Worm (Caenorhabditis elegans): Measurements from ENCODE around the gene Y26G10.1.

The Y26G10.1 gene

ce11 chrV:17700728-17701262, 5.1 kb upstream of the Y26G10.1 start, which contains the start of the genes Y26G10.5 and srh-32:
Gene Y26G10.5 (minus strand): TSS chrV:17700828.
Gene srh-32 (plus strand): TSS chrV:17701212.
- TF ChIP-seq blmp-1 (tag; optimal IDR thresholded peaks at IDR 0.05) (no peak), lsy-2 (tag; optimal IDR thresholded peaks at IDR 0.05) (no peak), ceh-43 (GFP tag; optimal IDR thresholded peaks at IDR 0.05) (no peak), lin-32 (GFP tag; optimal IDR thresholded peaks at IDR 0.05) (no peak), elt-1 (tag; optimal IDR thresholded peaks at IDR 0.05; ENCODE audit: borderline replicate concordance, insufficient read depth) (no peak), pha-4 (tag; optimal IDR thresholded peaks at IDR 0.05) (no peak), ceh-39 (tag; optimal IDR thresholded peaks at IDR 0.05) (no peak), ztf-11 (tag; optimal IDR thresholded peaks at IDR 0.05) (no peak), sptf-1 (tag; optimal IDR thresholded peaks at IDR 0.05) (no peak), unc-62 (GFP tag; optimal IDR thresholded peaks at IDR 0.05) (no peak), bed-3 (GFP tag; optimal IDR thresholded peaks at IDR 0.05) (no peak), ces-1 (GFP tag; optimal IDR thresholded peaks at IDR 0.05) (no peak), nhr-237 (tag; optimal IDR thresholded peaks at IDR 0.05) (no peak), sem-2 (GFP tag; optimal IDR thresholded peaks at IDR 0.05) (no peak), unc-39 (tag; optimal IDR thresholded peaks at IDR 0.05) (no peak)

DNA sequence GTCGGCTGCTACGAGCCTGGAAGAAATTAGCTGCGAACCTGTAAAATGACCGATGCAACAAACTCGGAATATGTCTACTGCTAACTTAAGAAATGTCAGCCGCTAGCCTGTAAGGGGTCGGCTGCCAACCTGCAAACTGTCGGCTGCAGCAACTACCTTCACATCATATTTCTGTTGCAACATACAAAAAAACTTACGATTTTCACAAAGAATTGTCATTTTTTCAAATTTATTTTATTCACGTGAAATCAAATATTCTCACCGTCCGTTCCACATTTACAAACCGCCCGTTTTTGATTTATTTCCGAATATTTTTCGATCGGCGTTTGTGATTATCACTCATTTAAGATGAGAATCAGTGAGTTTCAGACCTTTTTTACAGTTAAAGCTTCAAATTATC, 4.0 kb upstream of the Y26G10.1 start, which contains the start of gene Y26G10.6:
TSS of gene Y26G10.6 (plus strand) at position 301 of the 400 bp plus-strand sequence.
- TF ChIP-seq ceh-83 (GFP tag; optimal IDR thresholded peaks at IDR 0.05) (no peak), mab-5 (tag; optimal IDR thresholded peaks at IDR 0.05) (no peak), ham-2 (GFP tag; optimal IDR thresholded peaks at IDR 0.05) (no peak), M03D4.4 (tag; optimal IDR thresholded peaks at IDR 0.05) (no peak), mep-1 (tag; optimal IDR thresholded peaks at IDR 0.05) (no peak), lin-13 (tag; optimal IDR thresholded peaks at IDR 0.05) (no peak), nhr-2 (tag; optimal IDR thresholded peaks at IDR 0.05) (no peak), nhr-237 (tag; optimal IDR thresholded peaks at IDR 0.05) (no peak), cnd-1 (tag; optimal IDR thresholded peaks at IDR 0.05) (no peak), elt-3 (tag; optimal IDR thresholded peaks at IDR 0.05) (no peak), tbx-8 (GFP tag; optimal IDR thresholded peaks at IDR 0.05) (no peak), nhr-76 (tag; optimal IDR thresholded peaks at IDR 0.05) (no peak), drap-1 (GFP tag; optimal IDR thresholded peaks at IDR 0.05) (no peak), elt-1 (tag; optimal IDR thresholded peaks at IDR 0.05; ENCODE audit: borderline replicate concordance, insufficient read depth) (no peak), ceh-43 (GFP tag; optimal IDR thresholded peaks at IDR 0.05) (no peak), mls-2 (tag; optimal IDR thresholded peaks at IDR 0.05) (no peak), sem-2 (GFP tag; optimal IDR thresholded peaks at IDR 0.05) (no peak)

DNA sequence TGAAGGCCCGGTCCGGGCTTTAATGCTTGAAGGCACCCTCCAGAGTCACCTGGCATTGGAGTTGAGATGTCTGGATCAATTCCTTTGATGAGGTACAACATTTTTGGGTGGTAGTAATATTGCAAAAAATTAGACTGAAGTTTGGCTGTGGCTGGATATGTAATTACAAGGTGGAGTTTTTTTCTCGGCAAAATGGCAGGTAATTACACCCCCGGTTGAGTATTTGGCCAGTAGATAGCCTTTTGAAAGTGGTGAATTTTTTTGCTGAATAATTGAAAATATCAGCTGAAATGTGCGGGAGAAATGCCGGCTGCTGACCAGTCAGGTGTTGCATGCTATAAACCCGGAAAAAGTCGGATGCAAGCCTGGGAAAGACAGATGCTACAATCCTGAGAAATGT, 3.4 kb upstream of the Y26G10.1 start, which contains the start of gene Y26G10.4:
TSS of gene Y26G10.4 (minus strand) at position 101 of the 400 bp plus-strand sequence.
- TF ChIP-seq elt-3 (tag; optimal IDR thresholded peaks at IDR 0.05) (no peak), lin-32 (GFP tag; optimal IDR thresholded peaks at IDR 0.05) (no peak), drap-1 (GFP tag; optimal IDR thresholded peaks at IDR 0.05) (no peak), M03D4.4 (tag; optimal IDR thresholded peaks at IDR 0.05) (no peak), nhr-2 (tag; optimal IDR thresholded peaks at IDR 0.05) (no peak), unc-39 (tag; optimal IDR thresholded peaks at IDR 0.05) (no peak), unc-120 (tag; optimal IDR thresholded peaks at IDR 0.05; ENCODE audit: poor library complexity, severe bottlenecking) (no peak)

ce11 chrV:17696753-17697152, 1.1 kb upstream of the Y26G10.1 start, which contains the start of gene spp-29:
Gene spp-29 (minus strand): TSS chrV:17696853.
- TF ChIP-seq unc-120 (tag; optimal IDR thresholded peaks at IDR 0.05; ENCODE audit: poor library complexity, severe bottlenecking) (no peak), ztf-11 (tag; optimal IDR thresholded peaks at IDR 0.05) (no peak), lsy-2 (tag; optimal IDR thresholded peaks at IDR 0.05) (no peak), nhr-237 (tag; optimal IDR thresholded peaks at IDR 0.05) (no peak), ham-2 (GFP tag; optimal IDR thresholded peaks at IDR 0.05) (no peak), mab-5 (tag; optimal IDR thresholded peaks at IDR 0.05) (no peak), nhr-28 (tag; optimal IDR thresholded peaks at IDR 0.05) (no peak), cnd-1 (tag; optimal IDR thresholded peaks at IDR 0.05) (no peak)

- TF ChIP-seq ces-1 (GFP tag; optimal IDR thresholded peaks at IDR 0.05): no peak
- TF ChIP-seq ceh-43 (GFP tag; optimal IDR thresholded peaks at IDR 0.05): no peak
- TF ChIP-seq hlh-1 (tag; optimal IDR thresholded peaks at IDR 0.05): no peak
- no peak for TF ChIP-seq bed-3 (GFP tag; optimal IDR thresholded peaks at IDR 0.05)
- no peak for TF ChIP-seq ham-2 (GFP tag; optimal IDR thresholded peaks at IDR 0.05)
- TF ChIP-seq mab-5 (tag; optimal IDR thresholded peaks at IDR 0.05): no peak
- TF ChIP-seq ztf-11 (tag; optimal IDR thresholded peaks at IDR 0.05): no peak
- TF ChIP-seq lin-13 (tag; optimal IDR thresholded peaks at IDR 0.05): no peak
Observed at ce11 chrV:17694260-17694659, 1.4 kb downstream of the Y26G10.1 start.
